Worm (Caenorhabditis elegans) whole organism, L4 larva: ENCODE results near the gene nas-28.
A peak's percentile ranks its signal among the peaks of the same experiment; 100 is the strongest.

ENCODE experiments used
- T26A8.4 ChIP-seq: fragments of 200-800 bp; sonication (Bioruptor generic); IDR thresholded peaks from 2 replicates; pipeline ENCODE4 v1.3.6; 2022; ENCODE audit warnings: missing genetic modification characterization, missing compliant biosample characterization
- ZK337.2 ChIP-seq: fragments of 200-800 bp; sonication (Bioruptor generic); IDR thresholded peaks from 2 replicates; pipeline ENCODE4 v1.3.6; 2022; ENCODE audit warnings: missing genetic modification reagents, missing genetic modification characterization, missing compliant biosample characterization
- aha-1 ChIP-seq: fragments of 150-350 bp; peaks from one replicate; lab custom pipeline; 2014; ENCODE audit warnings: missing biosample characterization, missing genetic modification characterization
- ama-1 ChIP-seq: fragments of 150-350 bp; optimal IDR thresholded peaks from 2 replicates; lab custom pipeline; 2014; ENCODE audit warnings: inconsistent platforms, mixed read lengths
- arid-1 ChIP-seq: fragments of 200-800 bp; sonication (Bioruptor generic); conservative IDR thresholded peaks from 2 replicates; pipeline ENCODE4 v1.3.6; 2022; ENCODE audit warnings: missing genetic modification reagents, missing genetic modification characterization, missing compliant biosample characterization
- ceh-44 ChIP-seq: fragments of 200-800 bp; sonication (Bioruptor generic); IDR thresholded peaks from 2 replicates; pipeline ENCODE4 v1.3.6; 2022; ENCODE audit warnings: missing genetic modification reagents, missing genetic modification characterization, missing compliant biosample characterization
- daf-16 ChIP-seq, 3 experiments: sonication (generic microtip); optimal IDR thresholded peaks; 2 replicates each; lab custom pipeline; 2016 to 2017; ENCODE audit warnings: missing genetic modification characterization in 3 of 3, missing genetic modification reagents in 3 of 3, mild to moderate bottlenecking in 2 of 3, missing compliant biosample characterization in 2 of 3, missing biosample characterization in 1 of 3, moderate library complexity in 1 of 3
- dmd-6 ChIP-seq: fragments of 200-800 bp; sonication (Bioruptor generic); IDR thresholded peaks from 2 replicates; pipeline ENCODE4 v1.3.6; 2022; ENCODE audit warnings: missing genetic modification reagents, missing genetic modification characterization, missing compliant biosample characterization
- dpl-1 ChIP-seq: fragments of 150-350 bp; optimal IDR thresholded peaks from 2 replicates; lab custom pipeline; 2014; ENCODE audit warnings: missing biosample characterization, missing genetic modification reagents, missing genetic modification characterization
- dve-1 ChIP-seq: sonication (generic microtip); optimal IDR thresholded peaks from 2 replicates; lab custom pipeline; 2017; ENCODE audit warnings: antibody characterized with exemption, mild to moderate bottlenecking, missing genetic modification characterization, missing compliant biosample characterization; ENCODE audit not compliant: insufficient read depth
- hif-1 ChIP-seq, 2 experiments: sonication (generic microtip); optimal IDR thresholded peaks; 2 replicates each; lab custom pipeline; 2016 to 2017; ENCODE audit warnings: missing compliant biosample characterization in 2 of 2, missing genetic modification characterization in 2 of 2, missing genetic modification reagents in 2 of 2, missing genotype in 2 of 2, mild to moderate bottlenecking in 1 of 2
- hlh-11 ChIP-seq: fragments of 200-800 bp; sonication (Bioruptor generic); optimal IDR thresholded peaks from 2 replicates; lab custom pipeline; 2018; ENCODE audit warnings: mild to moderate bottlenecking, missing genetic modification characterization, missing compliant biosample characterization
- hlh-30 ChIP-seq: sonication (generic microtip); optimal IDR thresholded peaks from 2 replicates; lab custom pipeline; 2017; ENCODE audit warnings: antibody characterized with exemption, mild to moderate bottlenecking, missing genetic modification characterization, missing compliant biosample characterization; ENCODE audit not compliant: insufficient read depth
- hmg-1.1 ChIP-seq: fragments of 200-800 bp; sonication (Bioruptor generic); IDR thresholded peaks from 2 replicates; pipeline ENCODE4 v1.3.6; 2022; ENCODE audit warnings: missing genetic modification reagents, missing genetic modification characterization, missing compliant biosample characterization
- lin-1 ChIP-seq: fragments of 200-800 bp; sonication (Bioruptor generic); IDR thresholded peaks from 2 replicates; pipeline ENCODE4 v1.3.6; 2022; ENCODE audit warnings: missing genetic modification reagents, missing genetic modification characterization, missing compliant biosample characterization
- lin-13 ChIP-seq: fragments of 150-350 bp; optimal IDR thresholded peaks from 2 replicates; lab custom pipeline; 2014; ENCODE audit warnings: missing biosample characterization, missing genetic modification reagents, missing genetic modification characterization
- lin-29 ChIP-seq: fragments of 200-800 bp; sonication (Bioruptor generic); IDR thresholded peaks from 2 replicates; pipeline ENCODE4 v1.3.6; 2022; ENCODE audit warnings: missing genetic modification reagents, missing genetic modification characterization, missing compliant biosample characterization
- lin-38 ChIP-seq: fragments of 200-800 bp; sonication (Bioruptor generic); IDR thresholded peaks from 2 replicates; pipeline ENCODE4 v1.3.6; 2022; ENCODE audit warnings: missing genetic modification reagents, missing genetic modification characterization, missing compliant biosample characterization
- lin-39 ChIP-seq: fragments of 150-350 bp; optimal IDR thresholded peaks from 2 replicates; lab custom pipeline; 2014; ENCODE audit warnings: missing biosample characterization, missing genetic modification reagents, missing genetic modification characterization
- lsy-2 ChIP-seq, 2 experiments: fragments of 150-350 bp in 1 of 2; sonication (generic microtip) in 1 of 2; optimal IDR thresholded peaks; 2 replicates each; lab custom pipeline; 2014 to 2017; ENCODE audit warnings: missing biosample characterization in 2 of 2, missing genetic modification characterization in 2 of 2
- mdl-1 ChIP-seq, 2 experiments: fragments of 150-350 bp in 1 of 2; sonication (generic microtip) in 1 of 2; optimal IDR thresholded peaks; 2 replicates each; lab custom pipeline; 2014 to 2017; ENCODE audit warnings: missing biosample characterization in 2 of 2, missing genetic modification characterization in 2 of 2
- mep-1 ChIP-seq: fragments of 150-350 bp; sonication (generic microtip); optimal IDR thresholded peaks from 3 replicates; lab custom pipeline; 2014; ENCODE audit warnings: missing biosample characterization, missing genetic modification characterization
- mes-2 ChIP-seq: sonication (generic microtip); optimal IDR thresholded peaks from 2 replicates; lab custom pipeline; 2016; ENCODE audit warnings: missing genotype, mild to moderate bottlenecking, missing genetic modification characterization, missing compliant biosample characterization; ENCODE audit not compliant: poor library complexity, severe bottlenecking
- mxl-2 ChIP-seq: fragments of 200-800 bp; sonication (Bioruptor generic); conservative IDR thresholded peaks from 2 replicates; pipeline ENCODE4 v1.3.6; 2022; ENCODE audit warnings: missing genetic modification reagents, missing genetic modification characterization, missing compliant biosample characterization
- nhr-102 ChIP-seq: sonication (generic microtip); optimal IDR thresholded peaks from 2 replicates; lab custom pipeline; 2016; ENCODE audit warnings: mild to moderate bottlenecking, missing genetic modification characterization, moderate library complexity, missing compliant biosample characterization
- nhr-11 ChIP-seq: fragments of 150-350 bp; optimal IDR thresholded peaks from 2 replicates; lab custom pipeline; 2014; ENCODE audit warnings: missing biosample characterization, missing genetic modification characterization
- nhr-25 ChIP-seq: sonication (generic microtip); optimal IDR thresholded peaks from 2 replicates; lab custom pipeline; 2017; ENCODE audit warnings: missing genetic modification characterization, mild to moderate bottlenecking, missing compliant biosample characterization, antibody characterized with exemption, moderate library complexity, borderline replicate concordance; ENCODE audit not compliant: insufficient read depth
- nhr-28 ChIP-seq: fragments of 150-350 bp; optimal IDR thresholded peaks from 2 replicates; lab custom pipeline; 2014; ENCODE audit warnings: missing biosample characterization, missing genetic modification characterization
- nhr-41 ChIP-seq: fragments of 200-800 bp; sonication (Bioruptor generic); IDR thresholded peaks from 2 replicates; pipeline ENCODE4 v1.3.6; 2022; ENCODE audit warnings: missing genetic modification reagents, missing genetic modification characterization, missing compliant biosample characterization
- nhr-6 ChIP-seq: fragments of 150-350 bp; optimal IDR thresholded peaks from 2 replicates; lab custom pipeline; 2014; ENCODE audit warnings: missing biosample characterization, missing genetic modification characterization
- nhr-77 ChIP-seq: fragments of 150-350 bp; optimal IDR thresholded peaks from 2 replicates; lab custom pipeline; 2014; ENCODE audit warnings: missing biosample characterization, missing genetic modification characterization
- pha-4 ChIP-seq, 2 experiments: fragments of 150-350 bp in 1 of 2; fragments of 200-800 bp in 1 of 2; sonication (Bioruptor generic) in 1 of 2; IDR thresholded peaks in 1 of 2; optimal IDR thresholded peaks in 1 of 2; 2 replicates each; pipeline versions ENCODE4 v1.3.6 to Lab custom; 2014 to 2022; ENCODE audit warnings: missing genetic modification characterization in 2 of 2, missing genetic modification reagents in 2 of 2, missing biosample characterization in 1 of 2, missing compliant biosample characterization in 1 of 2
- php-3 ChIP-seq: fragments of 200-800 bp; sonication (Bioruptor generic); IDR thresholded peaks from 2 replicates; pipeline ENCODE4 v1.3.6; 2022; ENCODE audit warnings: missing genetic modification reagents, missing genetic modification characterization, missing compliant biosample characterization
- rbr-2 ChIP-seq: sonication (generic microtip); optimal IDR thresholded peaks from 2 replicates; lab custom pipeline; 2016; ENCODE audit warnings: missing genotype, missing genetic modification characterization, missing compliant biosample characterization
- sdz-12 ChIP-seq: fragments of 200-800 bp; sonication (Bioruptor generic); optimal IDR thresholded peaks from 2 replicates; lab custom pipeline; 2018; ENCODE audit warnings: mild to moderate bottlenecking, missing genetic modification characterization, missing compliant biosample characterization
- tag-97 ChIP-seq: fragments of 200-800 bp; sonication (Bioruptor generic); IDR thresholded peaks from 2 replicates; pipeline ENCODE4 v1.3.6; 2022; ENCODE audit warnings: missing genetic modification characterization, missing compliant biosample characterization
- unc-130 ChIP-seq: sonication (generic microtip); optimal IDR thresholded peaks from 2 replicates; lab custom pipeline; 2016; ENCODE audit warnings: missing genetic modification reagents, missing genetic modification characterization, missing compliant biosample characterization
- vab-7 ChIP-seq: fragments of 200-800 bp; sonication (Bioruptor generic); IDR thresholded peaks from 2 replicates; pipeline ENCODE4 v1.3.6; 2022; ENCODE audit warnings: missing genetic modification reagents, missing genetic modification characterization, missing compliant biosample characterization
- zip-11 ChIP-seq: fragments of 200-800 bp; sonication (Bioruptor generic); IDR thresholded peaks from 2 replicates; pipeline ENCODE4 v1.3.6; 2022; ENCODE audit warnings: missing genetic modification characterization, missing compliant biosample characterization
- zip-2 ChIP-seq: fragments of 150-350 bp; optimal IDR thresholded peaks from 2 replicates; lab custom pipeline; 2014; ENCODE audit warnings: missing biosample characterization, missing genetic modification characterization
- ztf-7 ChIP-seq: fragments of 150-350 bp; optimal IDR thresholded peaks from 2 replicates; lab custom pipeline; 2014; ENCODE audit warnings: missing biosample characterization, missing genetic modification characterization

Gene nas-28

DNA sequence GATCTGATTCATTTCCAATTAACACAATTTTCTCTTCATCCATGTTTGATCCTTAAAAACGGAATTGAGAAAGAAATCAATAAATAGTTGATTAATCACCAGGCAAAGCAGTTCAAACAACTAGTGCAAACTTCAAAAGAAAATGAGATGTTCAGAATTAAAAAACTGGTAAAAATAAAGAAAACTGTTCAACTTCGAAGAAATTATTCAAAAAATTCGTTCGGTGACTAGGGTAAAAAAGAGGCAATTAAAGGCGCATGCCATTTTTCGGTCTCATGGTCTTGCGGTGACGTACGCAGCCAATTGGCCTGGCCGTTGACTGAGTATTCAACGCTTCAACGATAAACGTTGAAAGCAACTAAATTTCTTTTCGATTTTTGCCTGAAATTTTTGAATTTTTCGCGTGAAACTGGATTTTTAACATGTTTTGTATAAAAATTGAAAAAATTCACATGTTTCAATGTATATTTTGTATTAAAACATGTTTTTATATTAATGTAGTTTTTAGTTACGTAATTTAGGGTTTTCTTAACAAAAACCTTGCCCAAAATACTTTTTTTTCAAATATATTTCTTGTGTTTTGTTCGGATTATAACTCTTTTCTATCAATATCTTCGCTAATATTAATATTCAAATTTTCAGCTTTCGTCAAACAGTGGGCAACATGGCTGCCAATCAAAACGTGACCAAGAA, 23.3 kb upstream of the nas-28 start, which contains the start of the genes sna-3 and rps-3:
Gene sna-3, minus strand, starts transcription at position 51 of the 693 bp plus-strand sequence.
Gene rps-3, plus strand, starts transcription at position 643 of the 693 bp plus-strand sequence.
- TF ChIP-seq ama-1 (lab: Kevin White, UChicago) (no peak), nhr-102 (tag; lab: Kevin White, UChicago) (peak; percentile 20), unc-130 (peak; percentile 69), ceh-44 (GFP tag; lab: Robert Waterston, UW) (peak; percentile 24; the same call in 1 of the 2 replicates), mep-1 (tag; lab: Kevin White, UChicago) (peak; percentile 89), ZK337.2 (no peak), T26A8.4 (GFP tag; lab: Robert Waterston, UW) (peak; percentile 63), mxl-2 (GFP tag; lab: Robert Waterston, UW) (no peak), dve-1 (tag; lab: Kevin White, UChicago) (peak; percentile 91), php-3 (GFP tag; lab: Robert Waterston, UW) (no peak), zip-11 (GFP tag; lab: Robert Waterston, UW) (no peak), hmg-1.1 (GFP tag; lab: Robert Waterston, UW) (peak; percentile 74), hlh-11 (peak; percentile 33), ztf-7 (tag; lab: Kevin White, UChicago) (peak; percentile 39), nhr-25 (tag; lab: Kevin White, UChicago) (peak; percentile 22), lsy-2 (tag; optimal IDR thresholded peaks at IDR 0.05; lab: Kevin White, UChicago) (peak; percentile 66 to 92), vab-7 (GFP tag; lab: Robert Waterston, UW) (no peak), rbr-2 (peak; percentile 70), nhr-6 (tag; lab: Kevin White, UChicago) (peak; percentile 45), daf-16 (GFP tag; optimal IDR thresholded peaks at IDR 0.05; lab: Kevin White, UChicago) (no peak), daf-16 (tag; optimal IDR thresholded peaks at IDR 0.05; lab: Kevin White, UChicago) (peak; percentile 46), mes-2 (peak; percentile 90), nhr-11 (tag; lab: Kevin White, UChicago) (peak; percentile 61), lin-29 (GFP tag; lab: Robert Waterston, UW) (no peak), lin-1 (no peak), lin-38 (GFP tag; lab: Robert Waterston, UW) (peak; percentile 69), dmd-6 (GFP tag; lab: Robert Waterston, UW) (peak; percentile 43), nhr-77 (peak; percentile 91), nhr-41 (no peak), dpl-1 (GFP tag; lab: Kevin White, UChicago) (peak; percentile 82), lin-39 (tag; lab: Kevin White, UChicago) (no peak), mdl-1 (tag; optimal IDR thresholded peaks at IDR 0.05; lab: Kevin White, UChicago) (peak in 1 of 2 experiments; percentile 68), pha-4 (GFP tag; IDR thresholded peaks at IDR 0.05; lab: Robert Waterston, UW) (no peak), pha-4 (tag; optimal IDR thresholded peaks at IDR 0.05; lab: Kevin White, UChicago) (peak; percentile 26), sdz-12 (GFP tag; lab: Kevin White, UChicago) (no peak), nhr-28 (tag; lab: Kevin White, UChicago) (peak; percentile 69), zip-2 (no peak), tag-97 (GFP tag; lab: Robert Waterston, UW) (no peak), lin-13 (GFP tag; lab: Kevin White, UChicago) (peak; percentile 72), hlh-30 (tag; lab: Kevin White, UChicago) (peak; percentile 88), hif-1 (tag; optimal IDR thresholded peaks at IDR 0.05; lab: Kevin White, UChicago) (peak in 1 of 2 experiments; percentile 2), aha-1 (peak; percentile 36), arid-1 (GFP tag; lab: Robert Waterston, UW) (peak; percentile 73)
